Fruit fly (Drosophila melanogaster): ENCODE measurements around the gene Fbp1.

DNA sequence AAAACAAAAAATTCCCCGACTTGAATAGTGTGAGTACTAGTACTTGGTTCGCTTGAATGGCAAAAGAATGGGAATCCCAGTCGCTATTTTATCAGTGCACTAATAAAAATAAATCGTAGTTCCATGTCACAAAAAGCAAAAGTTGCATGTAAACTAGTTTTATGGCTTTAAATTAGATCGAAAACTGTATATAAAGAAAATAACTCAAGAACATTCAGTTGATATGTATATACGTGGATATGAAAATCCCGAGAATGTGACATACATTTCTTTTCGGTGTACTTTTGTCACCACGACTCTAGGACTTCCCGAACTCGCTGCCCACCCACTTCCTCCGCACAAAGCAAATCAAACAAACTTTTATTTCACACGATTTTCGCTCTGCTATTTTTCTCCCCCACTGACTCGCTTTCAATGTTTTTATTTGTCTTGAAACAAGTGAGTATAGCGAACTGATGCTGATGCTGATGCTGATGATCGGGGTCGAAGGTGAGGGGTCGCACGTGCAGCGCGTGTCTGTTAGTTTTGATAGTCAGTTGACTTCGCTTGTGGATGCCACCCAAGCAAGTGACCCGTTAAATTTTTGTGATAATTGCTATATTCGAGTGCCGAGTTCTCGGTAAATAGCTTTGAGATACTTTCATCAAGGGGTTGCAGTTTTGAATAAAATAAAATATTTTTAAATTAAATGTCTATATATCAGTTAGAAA is 3.7 kb upstream of the Fbp1 start:
- TF ChIP-seq pan (optimal IDR thresholded peaks at IDR 0.05) (no peak), Dll (optimal IDR thresholded peaks at IDR 0.05) (no peak)

Data from whole organism.